Worm (Caenorhabditis elegans): ENCODE results near the gene tag-273.

- TF ChIP-seq dao-5 (tag; optimal IDR thresholded peaks at IDR 0.05) (no peak), W03F9.2 (tag; optimal IDR thresholded peaks at IDR 0.05) (no peak), him-1 (tag; optimal IDR thresholded peaks at IDR 0.05) (no peak)
These were observed 27.4 kb upstream of the tag-273 start for ce11 chrIV:14532366-14532765.

Measured in whole organism, L4/young adult.